Fruit fly (Drosophila melanogaster): Measurements from ENCODE around the gene CG3040.

The CG3040 gene

DNA sequence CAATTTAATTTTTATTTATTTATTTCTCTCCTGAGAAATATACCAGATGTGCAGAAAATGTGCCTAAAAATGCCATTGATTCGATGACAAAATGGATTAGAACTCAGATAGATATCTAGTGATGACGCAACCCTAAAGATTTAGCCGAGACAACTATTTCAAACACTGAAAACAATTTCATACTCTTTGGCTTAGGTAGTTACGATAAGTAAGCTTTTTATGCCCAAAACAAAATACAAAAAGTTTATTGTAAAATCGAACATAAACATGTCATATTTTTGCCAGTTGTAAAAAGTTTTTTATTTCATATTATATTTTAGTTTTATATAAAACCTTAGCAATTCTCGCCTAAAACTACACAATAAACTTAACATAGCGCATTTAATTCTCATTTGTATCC, at the start of gene CG3040:
TSS of gene CG3040 (minus strand) at position 54 of the 400 bp plus-strand sequence.
- TF ChIP-seq cic (GFP tag; optimal IDR thresholded peaks at IDR 0.05) (no peak), Crg-1 (GFP tag; optimal IDR thresholded peaks at IDR 0.05) (no peak), toe (GFP tag; optimal IDR thresholded peaks at IDR 0.05) (no peak), bab1 (GFP tag; optimal IDR thresholded peaks at IDR 0.05) (peak; percentile 69), CG1620 (GFP tag; optimal IDR thresholded peaks at IDR 0.05) (peak; percentile 33), CG7101 (tag; optimal IDR thresholded peaks at IDR 0.05) (peak; percentile 29), cnc (optimal IDR thresholded peaks at IDR 0.05) (no peak), Mnt (GFP tag; optimal IDR thresholded peaks at IDR 0.05) (no peak), Hr96 (GFP tag; optimal IDR thresholded peaks at IDR 0.05) (no peak), CG33017 (tag; optimal IDR thresholded peaks at IDR 0.05) (no peak), kay (GFP tag; ENCODE audit: borderline replicate concordance) (peak; percentile 3), CG11617 (GFP tag; optimal IDR thresholded peaks at IDR 0.05) (no peak), CG5204 (GFP tag; optimal IDR thresholded peaks at IDR 0.05) (no peak), CG7045 (GFP tag; optimal IDR thresholded peaks at IDR 0.05) (no peak), CG12768 (GFP tag; optimal IDR thresholded peaks at IDR 0.05) (no peak), CG14711 (tag; optimal IDR thresholded peaks at IDR 0.05) (peak; percentile 53), Clk (GFP tag; optimal IDR thresholded peaks at IDR 0.05) (no peak), ovo (GFP tag; optimal IDR thresholded peaks at IDR 0.05) (no peak), tj (GFP tag; optimal IDR thresholded peaks at IDR 0.05) (no peak), pad (GFP tag; optimal IDR thresholded peaks at IDR 0.05) (no peak)

DNA sequence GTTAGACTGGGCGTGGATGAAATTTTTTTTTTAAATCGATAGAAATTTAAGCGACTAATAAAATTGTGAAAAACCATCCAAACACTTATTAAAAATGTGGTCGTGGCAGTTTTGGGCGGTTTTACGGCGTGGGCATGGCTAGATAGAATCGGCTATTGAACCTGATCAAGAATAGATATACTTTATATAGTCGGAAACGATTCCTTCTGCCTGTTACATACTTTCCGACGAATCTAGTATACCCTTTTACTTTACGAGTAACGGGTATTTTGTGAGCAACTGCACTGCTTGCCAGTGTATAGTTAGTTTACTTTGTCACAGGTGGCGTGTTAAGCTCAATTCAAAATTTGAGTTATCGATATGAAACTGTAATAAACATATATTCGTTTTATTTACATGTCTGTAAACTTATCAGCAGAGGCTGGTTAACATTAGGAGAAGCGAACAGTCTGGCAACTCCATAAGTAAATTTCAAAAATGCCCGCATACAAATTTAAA, 41.8 kb upstream of the CG3040 start:
- TF ChIP-seq Clk (GFP tag; optimal IDR thresholded peaks at IDR 0.05) (no peak), CG11617 (GFP tag; optimal IDR thresholded peaks at IDR 0.05) (peak; percentile 44), kay (GFP tag; ENCODE audit: borderline replicate concordance) (peak; percentile 78), CG33017 (tag; optimal IDR thresholded peaks at IDR 0.05) (no peak), pad (GFP tag; optimal IDR thresholded peaks at IDR 0.05) (peak; percentile 18), CG1620 (GFP tag; optimal IDR thresholded peaks at IDR 0.05) (peak; percentile 13), CG7045 (GFP tag; optimal IDR thresholded peaks at IDR 0.05) (no peak), Mnt (GFP tag; optimal IDR thresholded peaks at IDR 0.05) (peak; percentile 47), tj (GFP tag; optimal IDR thresholded peaks at IDR 0.05) (no peak), Crg-1 (GFP tag; optimal IDR thresholded peaks at IDR 0.05) (peak; percentile 31), CG14711 (tag; optimal IDR thresholded peaks at IDR 0.05) (peak; percentile 19), bab1 (GFP tag; optimal IDR thresholded peaks at IDR 0.05) (peak; percentile 72), Hr96 (GFP tag; optimal IDR thresholded peaks at IDR 0.05) (peak; percentile 66), ovo (GFP tag; optimal IDR thresholded peaks at IDR 0.05) (no peak), cic (GFP tag; optimal IDR thresholded peaks at IDR 0.05) (peak; percentile 98), CG7101 (tag; optimal IDR thresholded peaks at IDR 0.05) (peak; percentile 43), cnc (optimal IDR thresholded peaks at IDR 0.05) (no peak), CG12768 (GFP tag; optimal IDR thresholded peaks at IDR 0.05) (no peak), toe (GFP tag; optimal IDR thresholded peaks at IDR 0.05) (peak; percentile 23), CG5204 (GFP tag; optimal IDR thresholded peaks at IDR 0.05) (peak; percentile 2)

DNA sequence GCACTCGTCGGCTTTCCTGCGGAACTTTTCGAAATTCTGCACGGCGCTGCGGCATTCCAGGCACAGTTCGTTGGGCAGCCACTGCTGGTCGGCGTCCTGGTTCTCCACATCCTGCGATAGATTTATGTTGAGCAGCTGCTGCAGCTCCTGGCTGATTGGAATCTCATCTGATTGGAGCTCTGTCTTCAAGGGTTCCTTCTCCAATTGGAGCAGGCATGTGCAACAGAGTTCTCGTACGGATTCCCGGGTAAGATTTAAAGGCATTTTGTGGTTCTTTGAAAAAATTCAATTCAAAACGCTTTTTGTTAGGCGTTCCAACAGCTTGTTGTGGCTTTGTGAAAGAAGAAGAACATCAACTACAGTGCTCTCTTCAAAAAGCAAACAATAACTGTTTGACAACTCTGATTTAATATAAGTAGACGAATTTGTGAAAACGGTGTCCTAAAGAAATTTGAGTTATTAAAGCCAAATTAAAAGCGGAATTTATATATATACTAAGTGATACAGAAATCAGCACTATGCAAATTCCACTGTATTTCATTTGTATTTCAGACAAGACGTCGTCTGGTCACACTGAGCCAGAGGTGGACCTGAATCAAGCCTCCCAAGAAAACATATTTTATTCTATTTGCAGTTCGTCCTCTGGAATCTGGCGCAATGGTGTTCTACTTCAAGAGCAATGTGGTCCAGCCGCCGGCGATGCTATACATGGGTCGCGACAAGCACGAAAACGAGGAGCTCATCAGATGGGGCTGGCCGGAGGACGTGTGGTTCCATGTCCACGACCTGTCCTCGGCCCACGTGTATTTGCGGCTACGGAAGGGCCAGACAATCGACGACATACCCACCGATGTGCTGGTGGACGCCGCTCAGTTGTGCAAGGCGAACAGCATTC, 40.4 kb upstream of the CG3040 start, which contains the start of the genes CG3032 and CG4593:
TSS of gene CG3032 (minus strand) at position 562 of the 895 bp plus-strand sequence.
TSS of gene CG4593 (plus strand) at position 568 of the 895 bp plus-strand sequence.
- TF ChIP-seq Mnt (GFP tag; optimal IDR thresholded peaks at IDR 0.05): peak; percentile 83
- TF ChIP-seq cnc (optimal IDR thresholded peaks at IDR 0.05): no peak
- TF ChIP-seq CG1620 (GFP tag; optimal IDR thresholded peaks at IDR 0.05): peak; percentile 85
- peak; percentile 66 for TF ChIP-seq CG11617 (GFP tag; optimal IDR thresholded peaks at IDR 0.05)
- TF ChIP-seq CG7045 (GFP tag; optimal IDR thresholded peaks at IDR 0.05): peak; percentile 68
- TF ChIP-seq CG14711 (tag; optimal IDR thresholded peaks at IDR 0.05): peak; percentile 93
- peak; percentile 96 for TF ChIP-seq CG7101 (tag; optimal IDR thresholded peaks at IDR 0.05)
- TF ChIP-seq Crg-1 (GFP tag; optimal IDR thresholded peaks at IDR 0.05): peak; percentile 76
- no peak for TF ChIP-seq cic (GFP tag; optimal IDR thresholded peaks at IDR 0.05)
- TF ChIP-seq CG33017 (tag; optimal IDR thresholded peaks at IDR 0.05): peak; percentile 85
- TF ChIP-seq Clk (GFP tag; optimal IDR thresholded peaks at IDR 0.05): no peak
- TF ChIP-seq bab1 (GFP tag; optimal IDR thresholded peaks at IDR 0.05): peak; percentile 93
- TF ChIP-seq Hr96 (GFP tag; optimal IDR thresholded peaks at IDR 0.05): peak; percentile 85
- peak; percentile 66 for TF ChIP-seq pad (GFP tag; optimal IDR thresholded peaks at IDR 0.05)
- TF ChIP-seq CG12768 (GFP tag; optimal IDR thresholded peaks at IDR 0.05): peak; percentile 70
- TF ChIP-seq kay (GFP tag; ENCODE audit: borderline replicate concordance): peak; percentile 14
- peak; percentile 75 for TF ChIP-seq CG5204 (GFP tag; optimal IDR thresholded peaks at IDR 0.05)
- TF ChIP-seq tj (GFP tag; optimal IDR thresholded peaks at IDR 0.05): peak; percentile 53
- peak; percentile 63 for TF ChIP-seq toe (GFP tag; optimal IDR thresholded peaks at IDR 0.05)
- TF ChIP-seq ovo (GFP tag; optimal IDR thresholded peaks at IDR 0.05): peak; percentile 28

DNA sequence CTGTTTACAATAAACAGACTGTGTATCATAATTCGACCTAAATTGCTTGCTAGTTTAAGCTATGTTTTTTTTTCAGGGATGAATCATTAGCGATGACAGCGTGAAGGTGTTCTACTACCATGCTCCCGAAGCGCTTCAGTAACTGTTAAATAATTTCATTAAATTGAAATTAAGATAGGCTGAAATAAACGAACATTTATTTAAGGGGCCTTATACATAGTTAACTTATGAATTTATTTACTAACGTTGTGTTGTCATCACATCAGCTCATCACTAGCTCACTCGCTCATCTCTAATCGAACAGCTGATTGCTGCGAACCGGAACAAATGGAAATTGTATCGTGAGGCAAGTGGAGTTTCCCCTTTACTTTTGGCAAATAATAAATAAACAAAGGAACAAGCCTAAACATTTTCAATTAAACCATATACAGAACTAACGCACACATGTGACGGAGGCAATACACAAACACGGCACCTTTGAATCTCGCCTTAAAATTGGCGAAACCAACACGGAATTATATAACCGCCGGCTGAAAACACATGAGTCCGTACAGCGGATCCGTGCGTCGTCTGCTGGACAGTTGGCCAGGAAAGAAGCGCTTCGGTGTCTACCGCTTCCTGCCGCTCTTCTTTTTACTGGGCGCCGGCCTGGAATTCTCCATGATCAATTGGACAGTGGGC, 38.0 kb upstream of the CG3040 start, which contains the start of the genes cm, sloth1 and sloth2:
TSS of gene cm (minus strand) at position 83 of the 681 bp plus-strand sequence.
TSS of gene sloth1 (plus strand) at position 295 of the 681 bp plus-strand sequence.
TSS of gene sloth2 (plus strand) at position 295 of the 681 bp plus-strand sequence.
- TF ChIP-seq pad (GFP tag; optimal IDR thresholded peaks at IDR 0.05) (peak; percentile 77), kay (GFP tag; ENCODE audit: borderline replicate concordance) (peak; percentile 74), tj (GFP tag; optimal IDR thresholded peaks at IDR 0.05) (peak; percentile 76), CG1620 (GFP tag; optimal IDR thresholded peaks at IDR 0.05) (peak; percentile 93), ovo (GFP tag; optimal IDR thresholded peaks at IDR 0.05) (peak; percentile 82), bab1 (GFP tag; optimal IDR thresholded peaks at IDR 0.05) (peak; percentile 96), toe (GFP tag; optimal IDR thresholded peaks at IDR 0.05) (peak; percentile 79), CG33017 (tag; optimal IDR thresholded peaks at IDR 0.05) (peak; percentile 77), Clk (GFP tag; optimal IDR thresholded peaks at IDR 0.05) (no peak), CG11617 (GFP tag; optimal IDR thresholded peaks at IDR 0.05) (peak; percentile 87), CG12768 (GFP tag; optimal IDR thresholded peaks at IDR 0.05) (peak; percentile 48), CG7101 (tag; optimal IDR thresholded peaks at IDR 0.05) (peak; percentile 94), cnc (optimal IDR thresholded peaks at IDR 0.05) (no peak), Mnt (GFP tag; optimal IDR thresholded peaks at IDR 0.05) (peak; percentile 89), cic (GFP tag; optimal IDR thresholded peaks at IDR 0.05) (peak; percentile 11), CG5204 (GFP tag; optimal IDR thresholded peaks at IDR 0.05) (peak; percentile 78), Hr96 (GFP tag; optimal IDR thresholded peaks at IDR 0.05) (peak; percentile 90), CG14711 (tag; optimal IDR thresholded peaks at IDR 0.05) (peak; percentile 87), Crg-1 (GFP tag; optimal IDR thresholded peaks at IDR 0.05) (peak; percentile 91), CG7045 (GFP tag; optimal IDR thresholded peaks at IDR 0.05) (peak; percentile 59)
